Fruit fly (Drosophila melanogaster) whole organism, embryonic: ENCODE data around the gene CG5172.
A peak's percentile ranks its signal among the peaks of the same experiment; 100 is the strongest.

Experiments used
- Bdp1 ChIP-seq: fragments of 200-800 bp; sonication (Bioruptor generic); optimal IDR thresholded peaks from 3 replicates; lab custom pipeline; 2016; ENCODE audit warnings: missing biosample characterization, missing genetic modification characterization
- CG11696 ChIP-seq: fragments of 200-800 bp; sonication (Bioruptor generic); IDR thresholded peaks from 2 replicates; pipeline ENCODE4 v1.3.6; 2022; ENCODE audit warnings: missing biosample characterization, missing genetic modification characterization
- CG12659 ChIP-seq: fragments of 200-800 bp; sonication (Bioruptor generic); optimal IDR thresholded peaks from 3 replicates; lab custom pipeline; 2017; ENCODE audit warnings: mild to moderate bottlenecking, missing biosample characterization, missing genetic modification reagents, missing genetic modification characterization
- CG13287 ChIP-seq: fragments of 200-800 bp; sonication (Bioruptor generic); IDR thresholded peaks from 2 replicates; pipeline ENCODE4 v1.3.6; 2022; ENCODE audit warnings: missing biosample characterization, missing genetic modification characterization; ENCODE audit not compliant: partially characterized antibody
- CG13296 ChIP-seq: fragments of 200-800 bp; sonication (Bioruptor generic); optimal IDR thresholded peaks from 3 replicates; lab custom pipeline; 2018; ENCODE audit warnings: missing biosample characterization, mild to moderate bottlenecking, missing genetic modification characterization
- CG13775 ChIP-seq: fragments of 200-800 bp; sonication (Bioruptor generic); optimal IDR thresholded peaks from 3 replicates; lab custom pipeline; 2017; ENCODE audit warnings: missing biosample characterization, mild to moderate bottlenecking, missing genetic modification characterization
- CG14667 ChIP-seq: fragments of 200-800 bp; sonication (Bioruptor generic); IDR thresholded peaks from 2 replicates; pipeline ENCODE4 v1.3.6; 2022; ENCODE audit warnings: missing biosample characterization, missing genetic modification characterization
- CG1603 ChIP-seq: fragments of 200-800 bp; sonication (Bioruptor generic); optimal IDR thresholded peaks from 2 replicates; lab custom pipeline; 2019; ENCODE audit warnings: missing biosample characterization, mild to moderate bottlenecking, missing genetic modification characterization, moderate library complexity
- CG16815 ChIP-seq: fragments of 200-800 bp; sonication (Bioruptor generic); optimal IDR thresholded peaks from 3 replicates; lab custom pipeline; 2017; ENCODE audit warnings: missing biosample characterization, mild to moderate bottlenecking, missing genetic modification characterization
- CG2116 ChIP-seq: fragments of 200-800 bp; sonication (Bioruptor generic); optimal IDR thresholded peaks from 3 replicates; lab custom pipeline; 2018; ENCODE audit warnings: missing biosample characterization, mild to moderate bottlenecking, missing genetic modification characterization
- CG2129 ChIP-seq: fragments of 200-800 bp; sonication (Bioruptor generic); IDR thresholded peaks from 2 replicates; pipeline ENCODE4 v1.3.6; 2022; ENCODE audit warnings: missing biosample characterization, missing genetic modification characterization; ENCODE audit not compliant: partially characterized antibody
- CG4617 ChIP-seq: fragments of 200-800 bp; sonication (Bioruptor generic); optimal IDR thresholded peaks from 3 replicates; lab custom pipeline; 2016; ENCODE audit warnings: missing biosample characterization, missing genetic modification characterization, borderline replicate concordance
- CG4854 ChIP-seq: fragments of 200-800 bp; sonication (Bioruptor generic); optimal IDR thresholded peaks from 2 replicates; lab custom pipeline; 2016; ENCODE audit warnings: missing biosample characterization, missing genetic modification characterization, inconsistent platforms
- CG5245 ChIP-seq: fragments of 200-800 bp; sonication (Bioruptor generic); optimal IDR thresholded peaks from 3 replicates; lab custom pipeline; 2016; ENCODE audit warnings: missing biosample characterization, missing genetic modification characterization
- CG7928 ChIP-seq: fragments of 200-800 bp; sonication (Bioruptor generic); optimal IDR thresholded peaks from 2 replicates; lab custom pipeline; 2017; ENCODE audit warnings: missing biosample characterization, mild to moderate bottlenecking, missing genetic modification characterization
- CG8089 ChIP-seq: fragments of 200-800 bp; sonication (Bioruptor generic); optimal IDR thresholded peaks from 3 replicates; lab custom pipeline; 2016; ENCODE audit warnings: missing biosample characterization, missing genetic modification characterization
- CG8281 ChIP-seq: fragments of 200-800 bp; sonication (Bioruptor generic); optimal IDR thresholded peaks from 2 replicates; lab custom pipeline; 2018; ENCODE audit warnings: missing biosample characterization, mild to moderate bottlenecking, missing genetic modification characterization, moderate library complexity
- CG9609 ChIP-seq: fragments of 200-800 bp; sonication (Bioruptor generic); optimal IDR thresholded peaks from 3 replicates; lab custom pipeline; 2016; ENCODE audit warnings: missing biosample characterization, missing genetic modification characterization
- D ChIP-seq, 2 experiments: fragments of 200-800 bp in 1 of 2; fragments of >200 bp in 1 of 2; sonication (Bioruptor generic) in 1 of 2; optimal IDR thresholded peaks; 2 replicates in 1 of 2; 3 replicates in 1 of 2; lab custom pipeline; 2017; ENCODE audit warnings: mild to moderate bottlenecking in 1 of 2, missing biosample characterization in 1 of 2, missing genetic modification characterization in 1 of 2, missing genetic modification reagents in 1 of 2
- Fer2 ChIP-seq: fragments of 200-800 bp; sonication (Bioruptor generic); optimal IDR thresholded peaks from 2 replicates; lab custom pipeline; 2018; ENCODE audit warnings: missing biosample characterization, mild to moderate bottlenecking, missing genetic modification characterization, moderate library complexity
- H2.0 ChIP-seq: fragments of 200-800 bp; sonication (Bioruptor generic); IDR thresholded peaks from 2 replicates; pipeline ENCODE4 v1.3.6; 2022; ENCODE audit warnings: missing biosample characterization, missing genetic modification characterization
- HmgZ ChIP-seq: fragments of 200-800 bp; sonication (Bioruptor generic); optimal IDR thresholded peaks from 2 replicates; lab custom pipeline; 2018; ENCODE audit warnings: missing biosample characterization, mild to moderate bottlenecking, missing genetic modification characterization
- Med ChIP-seq: fragments of 200-800 bp; sonication (Bioruptor generic); peaks from one replicate; lab custom pipeline; 2016; ENCODE audit warnings: missing biosample characterization, missing genetic modification characterization, mild to moderate bottlenecking, inconsistent platforms, moderate library complexity
- NK7.1 ChIP-seq: fragments of 200-800 bp; sonication (Bioruptor generic); optimal IDR thresholded peaks from 3 replicates; lab custom pipeline; 2016; ENCODE audit warnings: missing biosample characterization, missing genetic modification characterization
- Oaz ChIP-seq: fragments of 200-800 bp; sonication (Bioruptor generic); IDR thresholded peaks from 2 replicates; pipeline ENCODE4 v1.3.6; 2022; ENCODE audit warnings: missing biosample characterization, missing genetic modification characterization
- YL-1 ChIP-seq: fragments of 200-800 bp; sonication (Bioruptor generic); optimal IDR thresholded peaks from 3 replicates; lab custom pipeline; 2017; ENCODE audit warnings: missing biosample characterization, mild to moderate bottlenecking, missing genetic modification characterization
- ab ChIP-seq: fragments of 200-800 bp; sonication (Bioruptor generic); optimal IDR thresholded peaks from 2 replicates; lab custom pipeline; 2016; ENCODE audit warnings: missing biosample characterization, missing genetic modification characterization
- ash1 ChIP-seq: fragments of 200-800 bp; sonication (Bioruptor generic); optimal IDR thresholded peaks from 2 replicates; lab custom pipeline; 2018; ENCODE audit warnings: missing biosample characterization, mild to moderate bottlenecking, missing genetic modification characterization
- br ChIP-seq: fragments of >200 bp; optimal IDR thresholded peaks from 2 replicates; lab custom pipeline; 2017
- chif ChIP-seq, 2 experiments: fragments of 200-800 bp; sonication (Bioruptor generic); optimal IDR thresholded peaks; 3 replicates each; lab custom pipeline; 2016; ENCODE audit warnings: missing biosample characterization in 2 of 2, missing genetic modification characterization in 2 of 2
- da ChIP-seq: fragments of 200-800 bp; sonication (Bioruptor generic); optimal IDR thresholded peaks from 2 replicates; lab custom pipeline; 2016; ENCODE audit warnings: missing biosample characterization, missing genetic modification characterization
- dm ChIP-seq: fragments of 200-800 bp; sonication (Bioruptor generic); optimal IDR thresholded peaks from 3 replicates; lab custom pipeline; 2016; ENCODE audit warnings: missing biosample characterization, missing genetic modification characterization
- exex ChIP-seq: fragments of 200-800 bp; sonication (Bioruptor generic); optimal IDR thresholded peaks from 4 replicates; lab custom pipeline; 2018; ENCODE audit warnings: missing biosample characterization, mild to moderate bottlenecking, missing genetic modification characterization, moderate library complexity
- fru ChIP-seq: fragments of >200 bp; optimal IDR thresholded peaks from 2 replicates; lab custom pipeline; 2017
- ham ChIP-seq: fragments of 200-800 bp; sonication (Bioruptor generic); IDR thresholded peaks from 2 replicates; pipeline ENCODE4 v1.3.6; 2022; ENCODE audit warnings: missing biosample characterization, missing genetic modification characterization
- insv ChIP-seq, 2 experiments: fragments of 200-800 bp; sonication (Bioruptor generic); optimal IDR thresholded peaks; 3 replicates each; lab custom pipeline; 2016 to 2018; ENCODE audit warnings: missing biosample characterization in 2 of 2, missing genetic modification characterization in 2 of 2
- ken ChIP-seq: fragments of 200-800 bp; sonication (Bioruptor generic); IDR thresholded peaks from 3 replicates; pipeline ENCODE4 v1.3.6; 2022; ENCODE audit warnings: missing biosample characterization, missing genetic modification characterization
- mirr ChIP-seq: fragments of 200-800 bp; sonication (Bioruptor generic); optimal IDR thresholded peaks from 3 replicates; lab custom pipeline; 2018; ENCODE audit warnings: missing biosample characterization, mild to moderate bottlenecking, missing genetic modification characterization
- nom ChIP-seq: fragments of 200-800 bp; sonication (Bioruptor generic); optimal IDR thresholded peaks from 2 replicates; lab custom pipeline; 2017; ENCODE audit warnings: missing biosample characterization, missing genetic modification characterization, mild to moderate bottlenecking, moderate library complexity, missing genetic modification reagents
- p53 ChIP-seq: fragments of 200-800 bp; sonication (Bioruptor generic); optimal IDR thresholded peaks from 2 replicates; lab custom pipeline; 2016; ENCODE audit warnings: missing biosample characterization, missing genetic modification characterization
- ranshi ChIP-seq: fragments of 200-800 bp; sonication (Bioruptor generic); IDR thresholded peaks from 2 replicates; pipeline ENCODE4 v1.3.6; 2022; ENCODE audit warnings: missing biosample characterization, missing genetic modification characterization
- repo ChIP-seq: fragments of 200-800 bp; sonication (Bioruptor generic); optimal IDR thresholded peaks from 2 replicates; lab custom pipeline; 2016; ENCODE audit warnings: missing biosample characterization, missing genetic modification characterization
- row ChIP-seq: fragments of 200-800 bp; sonication (Bioruptor generic); IDR thresholded peaks from 3 replicates; pipeline ENCODE4 v1.3.6; 2022; ENCODE audit warnings: missing biosample characterization, missing genetic modification characterization
- slp2 ChIP-seq: fragments of 200-800 bp; sonication (Bioruptor generic); optimal IDR thresholded peaks from 2 replicates; lab custom pipeline; 2016; ENCODE audit warnings: missing biosample characterization, missing genetic modification characterization
- sqz ChIP-seq: fragments of 200-800 bp; sonication (Bioruptor generic); optimal IDR thresholded peaks from 3 replicates; lab custom pipeline; 2018; ENCODE audit warnings: missing biosample characterization, mild to moderate bottlenecking, missing genetic modification characterization
- tap ChIP-seq: fragments of 200-800 bp; optimal IDR thresholded peaks from 3 replicates; lab custom pipeline; 2019; ENCODE audit warnings: missing biosample characterization, mild to moderate bottlenecking, missing genetic modification characterization, moderate library complexity
- tgo ChIP-seq: fragments of 200-800 bp; sonication (Bioruptor generic); IDR thresholded peaks from 3 replicates; pipeline ENCODE4 v1.3.6; 2022; ENCODE audit warnings: missing biosample characterization, missing genetic modification characterization
- tll ChIP-seq, 2 experiments: fragments of 200-800 bp in 1 of 2; fragments of >200 bp in 1 of 2; sonication (Bioruptor generic) in 1 of 2; optimal IDR thresholded peaks; 2 replicates each; lab custom pipeline; 2017 to 2019; ENCODE audit warnings: missing biosample characterization in 2 of 2, missing genetic modification characterization in 2 of 2, mild to moderate bottlenecking in 1 of 2, moderate library complexity in 1 of 2
- tup ChIP-seq: fragments of 200-800 bp; sonication (Bioruptor generic); optimal IDR thresholded peaks from 2 replicates; lab custom pipeline; 2016; ENCODE audit warnings: missing biosample characterization, mild to moderate bottlenecking, missing genetic modification characterization, moderate library complexity
- wdn ChIP-seq: fragments of 200-800 bp; sonication (Bioruptor generic); IDR thresholded peaks from 2 replicates; pipeline ENCODE4 v1.3.6; 2022; ENCODE audit warnings: missing biosample characterization, missing genetic modification characterization
- zen ChIP-seq: fragments of 200-800 bp; sonication (Bioruptor generic); optimal IDR thresholded peaks from 3 replicates; lab custom pipeline; 2018; ENCODE audit warnings: missing biosample characterization, mild to moderate bottlenecking, missing genetic modification characterization, moderate library complexity

Gene CG5172

DNA sequence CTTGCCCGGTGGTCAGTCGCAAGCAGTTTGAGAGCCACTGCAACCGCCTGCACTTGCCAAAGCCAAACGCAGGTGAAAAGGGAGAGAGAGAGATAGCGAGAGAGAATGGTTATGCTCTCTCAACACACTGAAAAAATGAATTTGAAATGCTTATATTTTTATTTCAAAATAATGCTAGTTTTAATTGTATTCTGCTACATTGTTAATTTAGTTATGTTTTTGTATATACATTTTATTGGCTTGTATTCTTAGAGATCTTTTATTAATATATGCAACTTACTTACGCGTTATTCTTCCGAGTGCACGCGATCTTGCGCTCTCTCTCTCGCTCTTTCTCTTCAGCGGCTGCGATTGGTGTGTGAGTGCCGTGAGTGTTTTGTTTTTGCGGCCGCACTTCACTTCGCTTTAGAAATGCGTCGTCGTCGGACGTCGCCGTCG is 42.7 kb upstream of the CG5172 start (continued):
- TF ChIP-seq D (optimal IDR thresholded peaks at IDR 0.05; lab: Kevin White, UChicago), result no peak
- peak; percentile 97 for TF ChIP-seq D (GFP tag; optimal IDR thresholded peaks at IDR 0.05; lab: Kevin White, UChicago)
- TF ChIP-seq br (lab: Kevin White, UChicago), result no peak
- peak; percentile 87 for TF ChIP-seq slp2
- TF ChIP-seq ham, result no peak
- TF ChIP-seq CG13296, result peak; percentile 97
- TF ChIP-seq CG16815, result no peak
- TF ChIP-seq Med, result peak; percentile 99
- TF ChIP-seq row, result no peak
- TF ChIP-seq fru (lab: Kevin White, UChicago), result no peak
- TF ChIP-seq chif (GFP tag; optimal IDR thresholded peaks at IDR 0.05; lab: Kevin White, UChicago), result peak in 1 of 2 experiments; percentile 86
- no peak for TF ChIP-seq HmgZ (tag; lab: Kevin White, UChicago)
- peak; percentile 99 for TF ChIP-seq tgo (GFP tag; lab: Robert Waterston, UW)
- peak; percentile 96 for TF ChIP-seq CG5245 (GFP tag; lab: Kevin White, UChicago)
- peak; percentile 82 for TF ChIP-seq exex
- peak in 1 of 2 experiments; percentile 40 for TF ChIP-seq insv (GFP tag; optimal IDR thresholded peaks at IDR 0.05; lab: Kevin White, UChicago)
- TF ChIP-seq CG13287 (GFP tag; lab: Robert Waterston, UW), result no peak
- peak; percentile 99 for TF ChIP-seq tap (tag; lab: Kevin White, UChicago)
- TF ChIP-seq ash1 (GFP tag; lab: Kevin White, UChicago), result peak; percentile 56
- peak; percentile 97 for TF ChIP-seq sqz (GFP tag; lab: Kevin White, UChicago)
- peak; percentile 86 for TF ChIP-seq CG8281
- peak; percentile 98 for TF ChIP-seq CG14667 (GFP tag; lab: Robert Waterston, UW)
- peak; percentile 85 for TF ChIP-seq repo (GFP tag; lab: Kevin White, UChicago)
- TF ChIP-seq CG8089 (GFP tag; lab: Kevin White, UChicago), result peak; percentile 90
- TF ChIP-seq NK7.1 (GFP tag; lab: Kevin White, UChicago), result peak; percentile 96
- no peak for TF ChIP-seq CG9609 (GFP tag; lab: Kevin White, UChicago)
- TF ChIP-seq zen (tag; lab: Kevin White, UChicago), result peak; percentile 98
- no peak for TF ChIP-seq ab
- TF ChIP-seq CG4854 (GFP tag; lab: Kevin White, UChicago), result peak; percentile 91
- TF ChIP-seq Fer2 (tag; lab: Kevin White, UChicago), result peak; percentile 94
- TF ChIP-seq CG2116 (GFP tag; lab: Kevin White, UChicago), result no peak
- peak; percentile 94 for TF ChIP-seq nom (GFP tag; lab: Kevin White, UChicago)
- peak; percentile 74; the same call in 2 of the 3 replicates for TF ChIP-seq ken (GFP tag; lab: Robert Waterston, UW)
- peak; percentile 98 for TF ChIP-seq Oaz (GFP tag; lab: Robert Waterston, UW)
- no peak for TF ChIP-seq YL-1 (GFP tag; lab: Kevin White, UChicago)
- peak; percentile 15 for TF ChIP-seq da (GFP tag; lab: Kevin White, UChicago)
- no peak for TF ChIP-seq CG2129 (GFP tag; lab: Robert Waterston, UW)
- peak; percentile 39 for TF ChIP-seq CG12659
- TF ChIP-seq tll (GFP tag; optimal IDR thresholded peaks at IDR 0.05; lab: Kevin White, UChicago), result peak in 1 of 2 experiments; percentile 66
- no peak for TF ChIP-seq p53
- TF ChIP-seq ranshi (GFP tag; lab: Robert Waterston, UW), result peak; percentile 99
- TF ChIP-seq CG13775 (GFP tag; lab: Kevin White, UChicago), result peak; percentile 91
- no peak for TF ChIP-seq wdn (GFP tag; lab: Robert Waterston, UW)
- TF ChIP-seq dm (GFP tag; lab: Kevin White, UChicago), result no peak
- peak; percentile 93 for TF ChIP-seq CG11696 (GFP tag; lab: Robert Waterston, UW)
- no peak for TF ChIP-seq H2.0 (GFP tag; lab: Robert Waterston, UW)
- TF ChIP-seq CG1603 (tag; lab: Kevin White, UChicago), result peak; percentile 96
- TF ChIP-seq mirr (GFP tag; lab: Kevin White, UChicago), result peak; percentile 62
- peak; percentile 79 for TF ChIP-seq CG4617 (GFP tag; lab: Kevin White, UChicago)
- TF ChIP-seq CG7928, result peak; percentile 64
- no peak for TF ChIP-seq Bdp1 (GFP tag; lab: Kevin White, UChicago)
- TF ChIP-seq tup (GFP tag; lab: Kevin White, UChicago), result peak; percentile 95
